Worm (Caenorhabditis elegans) whole organism, L1 larva: ENCODE results near the gene F35D11.1.

Source experiments
- ceh-82 ChIP-seq, 3 experiments: fragments of 150-350 bp in 1 of 3; sonication (generic microtip) in 2 of 3; optimal IDR thresholded peaks; 2 replicates each; lab custom pipeline; 2014 to 2017; ENCODE audit warnings: missing biosample characterization in 3 of 3, missing genetic modification characterization in 3 of 3
- ces-1 ChIP-seq: fragments of 150-350 bp; optimal IDR thresholded peaks from 2 replicates; lab custom pipeline; 2014; ENCODE audit warnings: missing biosample characterization, missing genetic modification reagents, missing genetic modification characterization
- dpl-1 ChIP-seq, 3 experiments: fragments of 150-350 bp in 2 of 3; sonication (generic microtip) in 1 of 3; optimal IDR thresholded peaks; 2 replicates each; lab custom pipeline; 2014 to 2017; ENCODE audit warnings: missing biosample characterization in 3 of 3, missing genetic modification characterization in 3 of 3, missing genetic modification reagents in 3 of 3
- efl-1 ChIP-seq, 4 experiments: fragments of 150-350 bp; optimal IDR thresholded peaks in 3 of 4; peaks in 1 of 4; 1 replicate in 1 of 4; 2 replicates in 3 of 4; lab custom pipeline; 2014; ENCODE audit warnings: missing biosample characterization in 2 of 4, missing genetic modification characterization in 2 of 4, missing genetic modification reagents in 2 of 4
- hlh-17 ChIP-seq: fragments of 200-800 bp; sonication (Bioruptor generic); optimal IDR thresholded peaks from 2 replicates; lab custom pipeline; 2018; ENCODE audit warnings: missing genetic modification characterization, mild to moderate bottlenecking, missing compliant biosample characterization, moderate library complexity, borderline replicate concordance
- mdl-1 ChIP-seq, 2 experiments: fragments of 150-350 bp; optimal IDR thresholded peaks; 2 replicates each; lab custom pipeline; 2014 to 2017; ENCODE audit warnings: missing biosample characterization in 2 of 2, missing genetic modification characterization in 2 of 2, inconsistent platforms in 1 of 2
- nhr-19 ChIP-seq: fragments of 200-800 bp; sonication (Bioruptor generic); conservative IDR thresholded peaks from 2 replicates; pipeline ENCODE4 v1.3.6; 2022; ENCODE audit warnings: missing genetic modification characterization, missing compliant biosample characterization
- nhr-77 ChIP-seq: fragments of 150-350 bp; optimal IDR thresholded peaks from 2 replicates; lab custom pipeline; 2014; ENCODE audit warnings: missing biosample characterization, missing genetic modification characterization
- nhr-90 ChIP-seq: sonication (generic microtip); optimal IDR thresholded peaks from 2 replicates; lab custom pipeline; 2016; ENCODE audit warnings: mild to moderate bottlenecking, missing genetic modification characterization, missing compliant biosample characterization; ENCODE audit not compliant: poor library complexity
- pqm-1 ChIP-seq: sonication (generic microtip); optimal IDR thresholded peaks from 3 replicates; lab custom pipeline; 2017; ENCODE audit warnings: missing biosample characterization, missing genetic modification characterization
- sptf-1 ChIP-seq: fragments of 150-350 bp; optimal IDR thresholded peaks from 2 replicates; lab custom pipeline; 2014; ENCODE audit warnings: missing biosample characterization, missing genetic modification characterization
- tbx-2 ChIP-seq: sonication (generic microtip); optimal IDR thresholded peaks from 2 replicates; lab custom pipeline; 2016; ENCODE audit warnings: missing genetic modification characterization, missing compliant biosample characterization
- unc-86 ChIP-seq: sonication (generic microtip); optimal IDR thresholded peaks from 2 replicates; lab custom pipeline; 2016; ENCODE audit warnings: missing genetic modification characterization, missing compliant biosample characterization
- ztf-11 ChIP-seq, 2 experiments: sonication (generic microtip); optimal IDR thresholded peaks; 2 replicates each; lab custom pipeline; 2016 to 2017; ENCODE audit warnings: missing genetic modification characterization in 2 of 2, missing biosample characterization in 1 of 2, missing compliant biosample characterization in 1 of 2

DNA sequence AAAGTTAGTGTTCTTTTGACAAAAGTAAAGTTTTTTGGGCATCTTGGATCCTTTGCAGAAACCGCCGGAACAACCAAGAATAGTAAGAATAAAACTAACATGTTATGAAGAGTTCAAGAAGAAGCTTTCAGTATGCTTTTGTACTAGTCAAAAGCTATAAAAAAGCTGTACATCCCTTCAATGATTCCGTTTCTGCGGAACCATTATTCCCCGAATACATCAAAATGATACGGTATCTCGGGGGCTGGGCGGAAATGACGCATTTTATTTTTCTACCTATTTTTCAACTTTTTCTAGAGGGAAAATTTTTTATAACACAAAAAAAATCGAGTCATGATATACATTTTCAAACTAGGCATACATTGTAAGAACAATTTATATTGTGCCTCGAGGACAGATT, 7.0 kb upstream of the F35D11.1 start, which contains the start of gene clec-138:
- TF ChIP-seq ces-1 (no peak), ztf-11 (tag; optimal IDR thresholded peaks at IDR 0.05; lab: Kevin White, UChicago) (no peak), efl-1 (optimal IDR thresholded peaks at IDR 0.05; lab: Kevin White, UChicago) (no peak), efl-1 (GFP tag; optimal IDR thresholded peaks at IDR 0.05 in 1 of 2; lab: Kevin White, UChicago) (peak in 1 of 2 experiments; percentile 32), unc-86 (tag; lab: Kevin White, UChicago) (no peak), ceh-82 (tag; optimal IDR thresholded peaks at IDR 0.05; lab: Kevin White, UChicago) (no peak), sptf-1 (tag; lab: Kevin White, UChicago) (no peak), hlh-17 (GFP tag; lab: Kevin White, UChicago) (no peak), nhr-90 (no peak), nhr-77 (tag; lab: Kevin White, UChicago) (no peak), pqm-1 (no peak), dpl-1 (GFP tag; optimal IDR thresholded peaks at IDR 0.05; lab: Kevin White, UChicago) (no peak), mdl-1 (tag; optimal IDR thresholded peaks at IDR 0.05; lab: Kevin White, UChicago) (no peak), nhr-19 (GFP tag; lab: Robert Waterston, UW) (no peak), tbx-2 (tag; lab: Kevin White, UChicago) (no peak)
